Worm (Caenorhabditis elegans) whole organism, L4/young adult: Measurements from ENCODE around the gene str-221.

ENCODE experiments used
- W03F9.2 ChIP-seq: fragments of 150-350 bp; optimal IDR thresholded peaks from 2 replicates; lab custom pipeline; 2014; ENCODE audit warnings: missing biosample characterization, missing genetic modification characterization
- dao-5 ChIP-seq: sonication (generic microtip); optimal IDR thresholded peaks from 2 replicates; lab custom pipeline; 2016; ENCODE audit warnings: missing genotype, missing genetic modification characterization, moderate library complexity, missing compliant biosample characterization
- him-1 ChIP-seq: sonication (generic microtip); optimal IDR thresholded peaks from 2 replicates; lab custom pipeline; 2016; ENCODE audit warnings: missing genotype, missing genetic modification reagents, missing genetic modification characterization, missing compliant biosample characterization

The str-221 gene

DNA sequence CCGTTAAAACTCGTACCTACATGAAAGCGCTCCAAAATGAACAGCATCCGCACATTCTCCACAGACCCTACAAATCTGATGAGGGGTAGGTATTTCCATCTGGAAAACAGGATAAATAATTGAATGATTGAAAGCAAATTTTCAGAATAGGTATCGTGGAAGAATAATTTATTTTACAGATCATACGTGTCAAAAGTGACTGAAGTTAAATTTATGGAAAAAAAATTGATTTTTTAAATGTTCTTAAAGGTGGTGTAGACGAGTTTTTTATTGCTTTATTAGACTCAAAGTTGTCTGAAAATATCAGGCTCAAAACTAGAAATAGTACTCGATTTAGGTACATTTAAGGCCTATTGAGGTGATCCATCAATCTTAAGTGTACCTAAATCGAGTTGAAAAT, 13.4 kb upstream of the str-221 start, which contains the start of gene nhr-237:
TSS of gene nhr-237 (minus strand) at position 101 of the 400 bp plus-strand sequence.
- no peak for TF ChIP-seq him-1 (tag; lab: Kevin White, UChicago)
- TF ChIP-seq W03F9.2, result no peak
- no peak for TF ChIP-seq dao-5 (tag; lab: Kevin White, UChicago)

DNA sequence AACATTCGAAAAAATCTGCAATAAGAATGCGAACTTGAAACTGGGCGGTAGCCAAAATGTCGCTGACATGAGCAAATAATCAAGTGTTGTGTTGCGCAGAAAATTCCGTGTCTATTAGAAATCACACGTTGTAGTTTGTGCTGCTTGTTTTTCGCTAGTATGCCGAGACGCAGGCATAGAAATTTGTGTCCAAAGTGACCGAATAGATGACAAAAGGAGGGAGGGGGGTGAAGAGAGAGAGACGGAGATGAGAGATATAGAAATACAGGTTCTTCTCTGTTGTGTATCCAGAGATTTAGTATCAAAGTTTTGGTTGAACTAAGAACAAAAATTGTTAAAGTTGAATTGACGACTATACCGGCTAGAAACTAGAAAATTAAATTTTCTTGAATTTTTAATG, 12.8 kb upstream of the str-221 start:
- TF ChIP-seq him-1 (tag; lab: Kevin White, UChicago) (no peak), dao-5 (tag; lab: Kevin White, UChicago) (no peak), W03F9.2 (no peak)

DNA sequence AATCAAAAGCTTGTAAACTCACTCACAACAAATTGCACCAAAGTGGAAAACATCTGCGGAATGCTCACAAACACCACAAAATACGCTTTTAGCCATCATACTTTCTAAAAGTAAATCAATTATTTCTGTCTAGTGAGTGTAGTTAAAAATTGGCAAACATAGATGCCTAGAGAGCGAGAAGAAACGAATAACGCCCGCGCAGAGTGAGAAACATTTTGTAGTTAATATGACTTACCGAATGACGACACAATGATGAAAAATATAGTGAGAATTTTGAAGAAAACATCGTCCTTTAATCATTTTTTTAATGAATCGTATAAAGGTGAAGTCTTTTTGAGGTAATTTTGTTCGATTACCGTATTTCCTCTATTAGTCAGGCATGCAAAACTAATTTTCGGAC, 10.8 kb upstream of the str-221 start, which contains the start of gene nhr-238:
TSS of gene nhr-238 (minus strand) at position 104 of the 400 bp plus-strand sequence.
- TF ChIP-seq dao-5 (tag; lab: Kevin White, UChicago) (no peak), him-1 (tag; lab: Kevin White, UChicago) (no peak), W03F9.2 (no peak)

DNA sequence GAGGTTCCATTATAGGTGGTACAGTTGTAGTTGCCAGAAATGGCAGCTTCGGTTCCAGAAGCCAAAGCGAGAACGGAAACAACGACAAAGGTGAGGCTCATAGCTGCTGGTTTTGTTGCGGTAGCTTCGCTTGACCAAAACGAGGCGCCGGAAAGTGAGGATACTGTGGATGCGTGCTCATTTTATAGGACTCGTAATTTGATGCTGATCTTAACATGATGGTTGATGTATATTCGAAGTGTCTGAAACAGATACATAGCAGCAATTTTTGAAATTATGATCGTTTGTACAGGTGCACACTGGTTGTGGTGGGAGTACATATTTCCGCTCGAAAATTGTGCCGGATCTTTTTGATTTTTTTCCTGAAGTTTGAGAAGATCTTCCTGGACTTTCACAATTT, 9.0 kb upstream of the str-221 start, which contains the start of gene Y46H3D.8:
TSS of gene Y46H3D.8 (minus strand) at position 101 of the 400 bp plus-strand sequence.
- TF ChIP-seq him-1 (tag; lab: Kevin White, UChicago) (no peak), dao-5 (tag; lab: Kevin White, UChicago) (no peak), W03F9.2 (no peak)

DNA sequence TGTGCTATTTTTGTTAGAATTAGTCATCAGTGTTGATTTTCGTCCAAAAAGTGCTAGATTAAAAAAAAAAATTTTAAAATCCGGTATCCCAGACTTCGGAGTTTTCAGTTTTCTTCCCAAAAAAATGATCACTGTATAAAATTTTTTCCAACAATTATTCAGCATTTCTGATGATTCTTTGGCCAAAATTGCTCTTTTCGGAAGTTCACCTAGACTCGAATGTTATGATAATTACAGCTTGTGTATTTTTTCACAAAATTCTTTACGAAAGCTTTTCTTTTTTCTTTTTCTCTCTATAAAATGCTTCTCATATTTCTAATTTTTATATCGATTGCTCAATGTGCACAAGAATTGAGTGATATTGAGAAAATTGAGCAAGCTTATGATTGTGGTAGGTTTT, 8.4 kb upstream of the str-221 start, which contains the start of gene irld-17:
TSS of gene irld-17 (plus strand) at position 301 of the 400 bp plus-strand sequence.
- TF ChIP-seq W03F9.2 (no peak), dao-5 (tag; lab: Kevin White, UChicago) (no peak), him-1 (tag; lab: Kevin White, UChicago) (no peak)

DNA sequence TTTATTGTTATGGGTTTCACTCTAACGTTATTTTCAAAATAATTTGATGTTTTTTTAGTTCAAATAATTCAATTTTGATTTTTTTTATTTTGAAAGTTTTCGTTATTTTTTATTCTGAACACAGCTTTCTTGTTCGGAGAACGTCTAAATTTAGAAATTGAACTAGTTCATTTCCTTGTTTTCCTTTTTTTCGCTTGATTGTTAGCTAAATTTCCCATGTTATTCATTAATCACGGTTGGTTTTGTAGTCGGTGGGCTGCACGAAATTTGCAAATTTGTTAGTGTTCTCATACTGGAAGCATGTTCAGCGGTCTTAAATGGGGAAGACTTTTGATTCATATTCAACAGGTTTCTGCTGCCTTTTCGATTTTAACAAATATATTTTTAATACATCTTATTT, 4.2 kb upstream of the str-221 start, which contains the start of gene str-222:
TSS of gene str-222 (plus strand) at position 301 of the 400 bp plus-strand sequence.
- no peak for TF ChIP-seq dao-5 (tag; lab: Kevin White, UChicago)
- no peak for TF ChIP-seq him-1 (tag; lab: Kevin White, UChicago)
- no peak for TF ChIP-seq W03F9.2

DNA sequence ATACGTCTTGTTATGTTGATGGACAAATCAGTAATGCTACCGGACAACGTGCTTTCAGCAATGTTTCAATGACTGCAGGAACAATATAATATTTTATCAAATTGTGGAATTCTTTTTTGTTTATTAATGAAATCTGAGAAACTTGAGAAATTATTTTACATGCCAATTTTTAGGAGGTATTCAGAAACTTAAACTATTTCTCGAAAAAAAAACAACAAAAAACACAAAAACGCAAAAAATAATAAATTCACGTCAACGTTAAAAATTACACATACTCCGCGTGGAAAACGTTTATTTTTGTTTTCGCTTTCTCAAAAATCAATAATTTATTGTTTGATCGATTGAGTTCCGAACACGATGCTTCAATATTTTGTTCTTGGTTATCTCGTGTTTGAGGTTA, 2.1 kb downstream of the str-221 start, which contains the start of gene Y46H3D.1:
TSS of gene Y46H3D.1 (plus strand) at position 301 of the 400 bp plus-strand sequence.
- TF ChIP-seq him-1 (tag; lab: Kevin White, UChicago) (no peak), W03F9.2 (no peak), dao-5 (tag; lab: Kevin White, UChicago) (no peak)

DNA sequence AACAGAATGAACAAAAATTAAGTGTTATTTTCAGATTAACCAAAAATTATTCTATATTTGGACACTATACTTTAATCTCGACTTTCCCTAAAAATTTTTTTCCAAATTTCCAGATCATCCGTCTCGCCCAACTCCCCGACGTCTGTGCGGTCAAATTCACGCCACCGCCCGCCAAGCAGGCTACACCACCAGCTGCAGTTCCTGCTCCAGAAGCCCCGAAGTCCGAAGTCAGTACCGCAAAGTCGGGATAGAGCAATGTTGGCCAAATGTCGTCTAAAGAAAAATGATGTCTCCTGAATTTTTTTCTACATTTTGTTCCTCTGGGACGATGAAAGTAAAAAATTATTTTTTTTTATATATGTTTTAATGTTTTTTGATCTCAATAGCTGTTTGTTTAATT, 2.7 kb downstream of the str-221 start:
- TF ChIP-seq W03F9.2 (no peak), him-1 (tag; lab: Kevin White, UChicago) (no peak), dao-5 (tag; lab: Kevin White, UChicago) (no peak)

DNA sequence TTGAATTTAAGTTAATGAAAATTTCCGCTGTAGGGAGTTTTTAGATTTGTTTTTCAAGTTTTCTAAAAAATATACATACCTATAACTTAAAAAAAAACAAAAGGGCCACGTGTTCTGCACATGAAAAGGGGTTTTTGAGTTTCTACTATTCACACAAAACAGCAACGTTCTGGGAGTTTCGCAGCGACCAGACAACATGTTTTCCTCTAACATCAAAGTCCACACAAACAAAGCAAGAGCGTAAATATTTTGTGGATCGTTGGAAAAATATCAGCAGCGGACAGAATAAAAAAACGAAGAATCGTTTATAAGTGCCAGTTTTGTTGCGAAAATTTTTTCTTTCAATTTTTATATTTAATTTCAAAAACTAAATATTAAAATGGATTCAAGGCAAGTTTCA, 3.8 kb downstream of the str-221 start, which contains the start of gene alh-2:
TSS of gene alh-2 (plus strand) at position 284 of the 400 bp plus-strand sequence.
- TF ChIP-seq dao-5 (tag; lab: Kevin White, UChicago) (no peak), W03F9.2 (no peak), him-1 (tag; lab: Kevin White, UChicago) (no peak)

DNA sequence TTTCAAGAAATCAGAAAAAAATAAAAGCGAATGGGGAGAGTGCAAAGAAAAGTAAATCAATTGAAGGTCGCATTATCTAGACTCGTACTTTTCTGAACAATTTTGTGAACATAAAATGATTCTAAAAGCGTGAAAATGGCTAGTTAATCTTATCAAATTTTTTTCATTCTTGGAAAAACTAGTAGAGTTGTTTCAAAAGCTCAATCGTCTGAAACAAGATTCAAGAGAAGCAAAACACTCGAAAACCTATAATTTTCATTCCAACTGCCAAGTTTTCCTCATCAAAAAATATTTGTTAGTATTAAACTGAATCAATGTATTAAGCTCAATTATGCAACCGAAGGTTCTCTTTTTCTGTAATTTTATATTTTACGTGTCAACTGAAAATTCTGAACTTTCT, 7.9 kb downstream of the str-221 start, which contains the start of gene irld-45:
TSS of gene irld-45 (plus strand) at position 301 of the 400 bp plus-strand sequence.
- TF ChIP-seq W03F9.2, result no peak
- no peak for TF ChIP-seq him-1 (tag; lab: Kevin White, UChicago)
- TF ChIP-seq dao-5 (tag; lab: Kevin White, UChicago), result no peak

DNA sequence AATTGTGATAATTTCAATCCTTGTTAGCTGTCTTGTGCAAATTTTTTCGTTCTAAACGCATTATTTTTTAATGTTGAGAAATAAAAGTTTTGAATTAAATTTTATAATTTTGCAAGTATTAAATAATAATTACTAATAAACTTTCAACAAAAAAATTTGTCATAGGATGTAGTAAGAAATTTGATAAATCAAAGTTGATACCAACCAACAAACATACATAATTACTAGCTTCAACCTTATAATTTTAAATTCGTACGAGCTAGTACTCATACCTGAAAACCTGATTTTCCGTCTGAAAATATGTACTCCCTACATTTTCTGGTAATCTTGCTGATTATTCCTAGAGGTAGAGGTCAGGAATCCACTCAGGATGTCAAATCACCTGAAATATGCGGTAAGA, 10.9 kb downstream of the str-221 start, which contains the start of gene irld-44:
TSS of gene irld-44 (plus strand) at position 301 of the 400 bp plus-strand sequence.
- TF ChIP-seq W03F9.2 (no peak), dao-5 (tag; lab: Kevin White, UChicago) (no peak), him-1 (tag; lab: Kevin White, UChicago) (no peak)

DNA sequence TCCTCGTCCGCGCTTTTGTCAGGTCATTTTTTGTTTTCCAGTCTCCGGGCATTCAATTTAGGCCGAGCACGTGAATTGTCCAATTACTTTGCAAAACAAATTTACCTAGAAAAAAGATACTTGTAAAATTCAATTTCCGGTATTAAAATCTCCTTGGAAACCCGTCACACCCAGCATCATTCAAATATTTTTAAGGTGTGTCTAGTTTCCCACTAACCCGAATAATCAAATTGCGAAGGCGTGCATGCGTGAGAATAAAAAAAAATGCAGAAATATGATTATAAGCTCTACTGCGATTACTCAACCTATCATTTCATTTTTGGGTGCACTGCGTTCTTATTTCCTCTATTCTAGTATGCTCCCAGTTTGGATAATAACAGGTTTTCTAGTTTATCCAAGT, 14.7 kb downstream of the str-221 start, which contains the start of gene irld-11:
TSS of gene irld-11 (plus strand) at position 301 of the 400 bp plus-strand sequence.
- TF ChIP-seq him-1 (tag; lab: Kevin White, UChicago) (no peak), dao-5 (tag; lab: Kevin White, UChicago) (no peak), W03F9.2 (no peak)

DNA sequence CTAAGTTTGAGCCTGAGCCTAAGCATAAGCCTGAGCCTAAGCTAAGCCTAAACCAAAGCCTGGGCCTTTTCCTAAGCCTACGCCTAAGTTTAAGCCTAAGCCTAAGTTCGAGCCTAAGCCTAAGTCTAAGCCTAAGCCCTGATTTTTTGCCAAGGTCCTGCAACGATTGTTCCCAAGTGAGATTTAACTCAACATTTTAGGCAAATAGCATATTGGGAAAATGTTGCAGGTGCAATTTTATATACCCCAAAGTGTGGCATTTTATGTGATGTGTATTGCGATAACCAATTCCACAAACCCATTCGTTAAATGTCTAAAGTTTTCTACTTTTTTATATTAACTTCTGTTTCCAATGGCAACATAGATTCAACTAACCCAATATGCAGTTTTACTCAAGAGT, 22.2 kb downstream of the str-221 start, which contains the start of gene irld-40:
TSS of gene irld-40 (plus strand) at position 301 of the 400 bp plus-strand sequence.
- TF ChIP-seq W03F9.2, result no peak
- TF ChIP-seq him-1 (tag; lab: Kevin White, UChicago), result no peak
- no peak for TF ChIP-seq dao-5 (tag; lab: Kevin White, UChicago)

DNA sequence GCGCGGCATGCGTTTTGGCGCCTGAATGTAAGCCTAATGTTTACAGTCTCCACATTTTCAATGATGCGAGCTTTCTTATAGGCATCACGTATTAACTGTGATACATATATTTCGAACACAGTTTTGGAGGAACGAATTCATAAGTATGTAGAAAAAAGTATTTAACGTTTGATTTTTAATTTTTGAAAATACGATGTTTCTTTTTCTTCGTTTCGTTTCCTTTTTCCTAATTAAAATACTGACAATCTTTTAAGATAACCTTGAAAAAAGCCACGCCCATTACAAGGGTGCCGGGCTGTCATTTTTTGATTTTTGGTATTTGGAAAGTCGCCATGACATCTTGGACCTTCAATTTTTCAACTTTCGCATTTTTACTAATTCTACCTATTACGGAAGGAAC, 24.8 kb downstream of the str-221 start, which contains the start of gene K04F1.9:
TSS of gene K04F1.9 (plus strand) at position 301 of the 400 bp plus-strand sequence.
- no peak for TF ChIP-seq W03F9.2
- no peak for TF ChIP-seq dao-5 (tag; lab: Kevin White, UChicago)
- TF ChIP-seq him-1 (tag; lab: Kevin White, UChicago), result no peak
